Worm (Caenorhabditis elegans) whole organism, L1 larva: Measurements from ENCODE around the gene snb-2.
A peak's percentile ranks its signal among the peaks of the same experiment; 100 is the strongest.

Experiments used
- C16A3.4 ChIP-seq: fragments of 150-350 bp; optimal IDR thresholded peaks from 2 replicates; lab custom pipeline; 2014; ENCODE audit warnings: missing biosample characterization, missing genetic modification characterization
- ceh-8 ChIP-seq: fragments of 200-800 bp; sonication (Bioruptor generic); optimal IDR thresholded peaks from 2 replicates; lab custom pipeline; 2018; ENCODE audit warnings: mild to moderate bottlenecking, missing genetic modification characterization, moderate library complexity, missing compliant biosample characterization
- ces-1 ChIP-seq: fragments of 150-350 bp; optimal IDR thresholded peaks from 2 replicates; lab custom pipeline; 2014; ENCODE audit warnings: missing biosample characterization, missing genetic modification reagents, missing genetic modification characterization
- dpl-1 ChIP-seq, 3 experiments: fragments of 150-350 bp in 2 of 3; sonication (generic microtip) in 1 of 3; optimal IDR thresholded peaks; 2 replicates each; lab custom pipeline; 2014 to 2017; ENCODE audit warnings: missing biosample characterization in 3 of 3, missing genetic modification characterization in 3 of 3, missing genetic modification reagents in 3 of 3
- dsc-1 ChIP-seq: sonication (generic microtip); optimal IDR thresholded peaks from 2 replicates; lab custom pipeline; 2016; ENCODE audit warnings: mild to moderate bottlenecking, missing genetic modification characterization, missing compliant biosample characterization
- efl-1 ChIP-seq, 4 experiments: fragments of 150-350 bp; optimal IDR thresholded peaks in 3 of 4; peaks in 1 of 4; 1 replicate in 1 of 4; 2 replicates in 3 of 4; lab custom pipeline; 2014; ENCODE audit warnings: missing biosample characterization in 2 of 4, missing genetic modification characterization in 2 of 4, missing genetic modification reagents in 2 of 4
- elt-2 ChIP-seq: sonication (generic microtip); optimal IDR thresholded peaks from 2 replicates; lab custom pipeline; 2016; ENCODE audit warnings: missing genetic modification characterization, mild to moderate bottlenecking, inconsistent platforms, missing compliant biosample characterization, missing genetic modification reagents
- elt-3 ChIP-seq, 6 experiments: fragments of 150-350 bp in 1 of 6; sonication (generic microtip); optimal IDR thresholded peaks; 2 replicates each; lab custom pipeline; 2017 to 2018; ENCODE audit warnings: missing biosample characterization in 6 of 6, missing genetic modification characterization in 6 of 6, inconsistent platforms in 1 of 6
- ets-5 ChIP-seq: fragments of 200-800 bp; sonication (Bioruptor generic); IDR thresholded peaks from 2 replicates; pipeline ENCODE4 v1.3.6; 2022; ENCODE audit warnings: missing genetic modification characterization, missing compliant biosample characterization
- fkh-10 ChIP-seq: sonication (generic microtip); optimal IDR thresholded peaks from 2 replicates; lab custom pipeline; 2017; ENCODE audit warnings: missing biosample characterization, missing genetic modification reagents, missing genetic modification characterization
- fkh-4 ChIP-seq: sonication (generic microtip); optimal IDR thresholded peaks from 2 replicates; lab custom pipeline; 2016; ENCODE audit warnings: missing compliant biosample characterization, missing genetic modification characterization, borderline replicate concordance
- fkh-8 ChIP-seq: sonication (generic microtip); optimal IDR thresholded peaks from 2 replicates; lab custom pipeline; 2016; ENCODE audit warnings: mild to moderate bottlenecking, missing genetic modification characterization, missing compliant biosample characterization
- fos-1 ChIP-seq: fragments of 150-350 bp; optimal IDR thresholded peaks from 2 replicates; lab custom pipeline; 2014; ENCODE audit warnings: missing biosample characterization, missing genetic modification characterization
- grh-1 ChIP-seq: fragments of 200-800 bp; sonication (Bioruptor generic); IDR thresholded peaks from 2 replicates; pipeline ENCODE4 v1.3.6; 2022; ENCODE audit warnings: missing genetic modification reagents, missing genetic modification characterization, missing compliant biosample characterization
- hlh-17 ChIP-seq: fragments of 200-800 bp; sonication (Bioruptor generic); optimal IDR thresholded peaks from 2 replicates; lab custom pipeline; 2018; ENCODE audit warnings: missing genetic modification characterization, mild to moderate bottlenecking, missing compliant biosample characterization, moderate library complexity, borderline replicate concordance
- irx-1 ChIP-seq: sonication (generic microtip); optimal IDR thresholded peaks from 2 replicates; lab custom pipeline; 2016; ENCODE audit warnings: missing genetic modification characterization, missing compliant biosample characterization
- isw-1 ChIP-seq: fragments of 200-800 bp; sonication (Bioruptor generic); IDR thresholded peaks from 2 replicates; pipeline ENCODE4 v1.3.6; 2022; ENCODE audit warnings: missing genetic modification characterization, missing compliant biosample characterization
- jun-1 ChIP-seq: fragments of 150-350 bp; optimal IDR thresholded peaks from 2 replicates; lab custom pipeline; 2014; ENCODE audit warnings: missing biosample characterization, missing genetic modification reagents, missing genetic modification characterization
- lin-14 ChIP-seq: fragments of 200-800 bp; sonication (Bioruptor generic); optimal IDR thresholded peaks from 2 replicates; lab custom pipeline; 2018; ENCODE audit warnings: mild to moderate bottlenecking, missing genetic modification characterization, moderate library complexity, missing compliant biosample characterization
- lin-15B ChIP-seq: fragments of 150-350 bp; sonication (generic microtip); optimal IDR thresholded peaks from 3 replicates; lab custom pipeline; 2014; ENCODE audit warnings: missing biosample characterization, missing genetic modification characterization
- lin-35 ChIP-seq, 2 experiments: fragments of 150-350 bp; optimal IDR thresholded peaks; 2 replicates each; lab custom pipeline; 2014; ENCODE audit warnings: missing biosample characterization in 2 of 2, missing genetic modification characterization in 2 of 2, missing genetic modification reagents in 2 of 2
- lir-3 ChIP-seq: sonication (generic microtip); optimal IDR thresholded peaks from 2 replicates; lab custom pipeline; 2016; ENCODE audit warnings: mild to moderate bottlenecking, missing genetic modification characterization, moderate library complexity, missing compliant biosample characterization; ENCODE audit not compliant: poor library complexity
- mab-9 ChIP-seq: fragments of 200-800 bp; sonication (Bioruptor generic); IDR thresholded peaks from 2 replicates; pipeline ENCODE4 v1.3.6; 2022; ENCODE audit warnings: missing genetic modification reagents, missing genetic modification characterization, missing compliant biosample characterization
- mef-2 ChIP-seq: fragments of 150-350 bp; optimal IDR thresholded peaks from 2 replicates; lab custom pipeline; 2014; ENCODE audit warnings: missing biosample characterization, missing genetic modification characterization
- nhr-19 ChIP-seq: fragments of 200-800 bp; sonication (Bioruptor generic); conservative IDR thresholded peaks from 2 replicates; pipeline ENCODE4 v1.3.6; 2022; ENCODE audit warnings: missing genetic modification characterization, missing compliant biosample characterization
- nhr-237 ChIP-seq: fragments of 150-350 bp; optimal IDR thresholded peaks from 2 replicates; lab custom pipeline; 2014; ENCODE audit warnings: missing biosample characterization, missing genetic modification characterization
- nhr-71 ChIP-seq: sonication (generic microtip); optimal IDR thresholded peaks from 2 replicates; lab custom pipeline; 2016; ENCODE audit warnings: mild to moderate bottlenecking, missing genetic modification characterization, moderate library complexity, missing compliant biosample characterization
- nhr-85 ChIP-seq: sonication (generic microtip); peaks from one replicate; lab custom pipeline; 2016; ENCODE audit warnings: missing genetic modification characterization, inconsistent platforms, missing compliant biosample characterization
- nhr-90 ChIP-seq: sonication (generic microtip); optimal IDR thresholded peaks from 2 replicates; lab custom pipeline; 2016; ENCODE audit warnings: mild to moderate bottlenecking, missing genetic modification characterization, missing compliant biosample characterization; ENCODE audit not compliant: poor library complexity
- pag-3 ChIP-seq: sonication (generic microtip); optimal IDR thresholded peaks from 2 replicates; lab custom pipeline; 2017; ENCODE audit warnings: missing genetic modification characterization, mild to moderate bottlenecking, missing compliant biosample characterization, antibody characterized with exemption, borderline replicate concordance; ENCODE audit not compliant: insufficient read depth
- pax-3 ChIP-seq: fragments of 200-800 bp; sonication (Bioruptor generic); optimal IDR thresholded peaks from 2 replicates; lab custom pipeline; 2018; ENCODE audit warnings: mild to moderate bottlenecking, missing genetic modification characterization, moderate library complexity, missing compliant biosample characterization
- pqm-1 ChIP-seq: sonication (generic microtip); optimal IDR thresholded peaks from 3 replicates; lab custom pipeline; 2017; ENCODE audit warnings: missing biosample characterization, missing genetic modification characterization
- rnt-1 ChIP-seq: sonication (generic microtip); optimal IDR thresholded peaks from 2 replicates; lab custom pipeline; 2016; ENCODE audit warnings: mild to moderate bottlenecking, missing genetic modification characterization, moderate library complexity, missing compliant biosample characterization
- skn-1 ChIP-seq: fragments of 150-350 bp; optimal IDR thresholded peaks from 2 replicates; lab custom pipeline; 2014; ENCODE audit warnings: missing biosample characterization, missing genetic modification characterization
- swsn-7 ChIP-seq: sonication (generic microtip); optimal IDR thresholded peaks from 2 replicates; lab custom pipeline; 2016; ENCODE audit warnings: missing genetic modification characterization, missing compliant biosample characterization
- tbx-2 ChIP-seq: sonication (generic microtip); optimal IDR thresholded peaks from 2 replicates; lab custom pipeline; 2016; ENCODE audit warnings: missing genetic modification characterization, missing compliant biosample characterization
- unc-130 ChIP-seq: fragments of 150-350 bp; optimal IDR thresholded peaks from 2 replicates; lab custom pipeline; 2017; ENCODE audit warnings: missing biosample characterization, missing genetic modification characterization, inconsistent platforms
- unc-86 ChIP-seq: sonication (generic microtip); optimal IDR thresholded peaks from 2 replicates; lab custom pipeline; 2016; ENCODE audit warnings: missing genetic modification characterization, missing compliant biosample characterization
- unc-98 ChIP-seq: fragments of 200-800 bp; sonication (Bioruptor generic); IDR thresholded peaks from 2 replicates; pipeline ENCODE4 v1.3.6; 2022; ENCODE audit warnings: missing genetic modification characterization, missing compliant biosample characterization
- vab-15 ChIP-seq: sonication (generic microtip); optimal IDR thresholded peaks from 2 replicates; lab custom pipeline; 2017; ENCODE audit warnings: missing genotype, mild to moderate bottlenecking, missing genetic modification characterization, missing compliant biosample characterization
- ztf-11 ChIP-seq, 2 experiments: sonication (generic microtip); optimal IDR thresholded peaks; 2 replicates each; lab custom pipeline; 2016 to 2017; ENCODE audit warnings: missing genetic modification characterization in 2 of 2, missing biosample characterization in 1 of 2, missing compliant biosample characterization in 1 of 2

Gene snb-2

DNA sequence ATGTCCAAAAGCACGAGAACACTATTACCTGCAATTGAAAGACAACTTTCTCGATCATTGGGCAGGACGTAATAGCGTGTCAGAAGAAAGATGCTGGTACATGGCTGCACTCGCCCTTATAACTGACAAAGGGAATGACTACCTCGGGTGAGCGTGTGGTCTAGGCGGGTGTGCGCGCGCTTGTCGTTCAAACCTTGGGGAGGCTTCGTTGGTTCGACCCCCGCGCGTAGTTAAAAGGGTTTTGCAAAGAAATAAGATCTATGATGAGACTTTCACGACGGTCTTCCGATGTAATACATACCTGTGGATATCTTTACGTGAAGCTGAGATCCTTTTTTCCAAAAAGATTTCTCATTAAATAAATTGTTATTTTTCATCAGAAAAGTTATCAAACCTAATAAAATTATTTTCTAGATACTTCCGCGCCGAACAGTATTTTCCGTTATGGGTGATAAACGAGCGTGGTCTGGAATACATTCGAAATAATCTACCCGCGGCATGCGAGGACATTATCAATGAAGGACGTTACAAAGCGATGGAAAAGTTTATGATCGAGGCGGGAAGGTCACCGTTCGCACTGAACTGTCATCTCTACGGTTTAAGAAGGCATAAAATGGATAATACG lies 42.1 kb downstream of the snb-2 start (continued):
- TF ChIP-seq lin-15B (tag; lab: Kevin White, UChicago) (peak; percentile 15), swsn-7 (tag; lab: Kevin White, UChicago) (peak; percentile 87), fkh-8 (tag; lab: Kevin White, UChicago) (peak; percentile 84), mab-9 (peak; percentile 75)
- TF ChIP-seq, all 84 proteins: peak for 63

- no peak for TF ChIP-seq C16A3.4 (tag; lab: Kevin White, UChicago)
- peak; percentile 40 for TF ChIP-seq nhr-90 (tag; lab: Kevin White, UChicago)
- TF ChIP-seq grh-1 (GFP tag; lab: Robert Waterston, UW), result no peak
- TF ChIP-seq elt-3 (tag; optimal IDR thresholded peaks at IDR 0.05; lab: Kevin White, UChicago), result peak in 1 of 6 experiments; percentile 10
- TF ChIP-seq elt-2 (tag; lab: Kevin White, UChicago), result peak; percentile 72
- TF ChIP-seq lin-35 (GFP tag; optimal IDR thresholded peaks at IDR 0.05; lab: Kevin White, UChicago), result peak in 1 of 2 experiments; percentile 25
- no peak for TF ChIP-seq efl-1 (optimal IDR thresholded peaks at IDR 0.05; lab: Kevin White, UChicago)
- peak in 1 of 2 experiments; percentile 90 for TF ChIP-seq efl-1 (GFP tag; optimal IDR thresholded peaks at IDR 0.05 in 1 of 2; lab: Kevin White, UChicago)
- peak; percentile 25 for TF ChIP-seq lin-14 (GFP tag; lab: Kevin White, UChicago)
- TF ChIP-seq nhr-71 (tag; lab: Kevin White, UChicago), result peak; percentile 43
- no peak for TF ChIP-seq ceh-8 (GFP tag; lab: Kevin White, UChicago)
Measured at ce11 chrV:12301985-12302591, 43.6 kb downstream of the snb-2 start, which contains the start of the genes frm-7 and F55C5.17. frm-7 (plus strand) TSS chrV:12302484. F55C5.17 (plus strand) TSS chrV:12302541.

ce11 chrV:12300780-12301460 lies 44.8 kb downstream of the snb-2 start:
- no peak for TF ChIP-seq fkh-10 (GFP tag; lab: Kevin White, UChicago)
- peak; percentile 67 for TF ChIP-seq lin-14 (GFP tag; lab: Kevin White, UChicago)
- no peak for TF ChIP-seq pag-3 (tag; lab: Kevin White, UChicago)
- TF ChIP-seq efl-1 (optimal IDR thresholded peaks at IDR 0.05; lab: Kevin White, UChicago), result no peak
- peak in 1 of 2 experiments; percentile 89 for TF ChIP-seq efl-1 (GFP tag; optimal IDR thresholded peaks at IDR 0.05 in 1 of 2; lab: Kevin White, UChicago)
- no peak for TF ChIP-seq unc-86 (tag; lab: Kevin White, UChicago)
- no peak for TF ChIP-seq pqm-1 (tag; lab: Kevin White, UChicago)
- peak; percentile 61 for TF ChIP-seq nhr-71 (tag; lab: Kevin White, UChicago)
- TF ChIP-seq ces-1, result no peak
- no peak for TF ChIP-seq isw-1 (GFP tag; lab: Robert Waterston, UW)
- no peak for TF ChIP-seq unc-98
- no peak for TF ChIP-seq ztf-11 (tag; optimal IDR thresholded peaks at IDR 0.05; lab: Kevin White, UChicago)
- TF ChIP-seq rnt-1 (tag; lab: Kevin White, UChicago), result no peak
- peak; percentile 22; the same call in 1 of the 2 replicates for TF ChIP-seq nhr-19 (GFP tag; lab: Robert Waterston, UW)
- no peak for TF ChIP-seq fkh-4
- no peak for TF ChIP-seq hlh-17 (GFP tag; lab: Kevin White, UChicago)
- no peak for TF ChIP-seq fkh-8 (tag; lab: Kevin White, UChicago)
- TF ChIP-seq pax-3 (tag; lab: Kevin White, UChicago), result peak; percentile 11
- TF ChIP-seq jun-1, result no peak
- TF ChIP-seq dpl-1 (GFP tag; optimal IDR thresholded peaks at IDR 0.05; lab: Kevin White, UChicago), result peak in 1 of 3 experiments; percentile 31
- TF ChIP-seq fos-1, result no peak
- no peak for TF ChIP-seq skn-1 (tag; lab: Kevin White, UChicago)
- TF ChIP-seq irx-1 (tag; lab: Kevin White, UChicago), result peak; percentile 77
- TF ChIP-seq lin-35 (GFP tag; optimal IDR thresholded peaks at IDR 0.05; lab: Kevin White, UChicago), result peak in 1 of 2 experiments; percentile 60
- peak; percentile 50 for TF ChIP-seq tbx-2 (tag; lab: Kevin White, UChicago)
- peak; percentile 92 for TF ChIP-seq vab-15 (tag; lab: Kevin White, UChicago)
- no peak for TF ChIP-seq mef-2 (tag; lab: Kevin White, UChicago)
- peak; percentile 95 for TF ChIP-seq nhr-85 (tag; lab: Kevin White, UChicago)
- peak in 2 of 6 experiments; percentile 19 to 37 for TF ChIP-seq elt-3 (tag; optimal IDR thresholded peaks at IDR 0.05; lab: Kevin White, UChicago)
- peak; percentile 62 for TF ChIP-seq unc-130
- TF ChIP-seq nhr-237 (tag; lab: Kevin White, UChicago), result no peak
- peak; percentile 34 for TF ChIP-seq lir-3 (tag; lab: Kevin White, UChicago)
- TF ChIP-seq mab-9, result no peak
- no peak for TF ChIP-seq ets-5
- no peak for TF ChIP-seq dsc-1 (tag; lab: Kevin White, UChicago)
